Worm (Caenorhabditis elegans): ENCODE results near the gene Y38H6C.4.

ce11 chrV:20527493-20527892, 22.6 kb upstream of the Y38H6C.4 start, which contains the start of gene Y38H6C.13:
- no peak for TF ChIP-seq nhr-12 (tag; optimal IDR thresholded peaks at IDR 0.05)
- no peak for TF ChIP-seq elt-3 (tag; optimal IDR thresholded peaks at IDR 0.05)
- no peak for TF ChIP-seq ama-1 (optimal IDR thresholded peaks at IDR 0.05)
- TF ChIP-seq skn-1 (tag; optimal IDR thresholded peaks at IDR 0.05), result no peak
- no peak for TF ChIP-seq lin-13 (GFP tag; optimal IDR thresholded peaks at IDR 0.05)
- TF ChIP-seq F13H6.1 (tag; optimal IDR thresholded peaks at IDR 0.05), result no peak
- TF ChIP-seq elt-1 (tag; optimal IDR thresholded peaks at IDR 0.05), result no peak
- no peak for TF ChIP-seq mdl-1 (tag; optimal IDR thresholded peaks at IDR 0.05)
- no peak for TF ChIP-seq C34F6.9 (tag; optimal IDR thresholded peaks at IDR 0.05)
- TF ChIP-seq lin-39 (tag; optimal IDR thresholded peaks at IDR 0.05), result no peak
- no peak for TF ChIP-seq nhr-21 (tag; optimal IDR thresholded peaks at IDR 0.05)
- no peak for TF ChIP-seq nhr-11 (tag; optimal IDR thresholded peaks at IDR 0.05)
- TF ChIP-seq R02D3.7 (tag; optimal IDR thresholded peaks at IDR 0.05), result no peak
- no peak for TF ChIP-seq egl-27 (tag; optimal IDR thresholded peaks at IDR 0.05)

Data from whole organism, L2 larva.